Worm (Caenorhabditis elegans) whole organism, young adult: ENCODE results near the gene wah-1.

Source experiments
- F10E7.11 ChIP-seq: sonication (generic microtip); optimal IDR thresholded peaks from 2 replicates; lab custom pipeline; 2017; ENCODE audit warnings: mild to moderate bottlenecking, missing genetic modification characterization, moderate library complexity, missing compliant biosample characterization
- F39B2.1 ChIP-seq: fragments of 200-800 bp; sonication (Bioruptor generic); IDR thresholded peaks from 2 replicates; pipeline ENCODE4 v1.3.6; 2022; ENCODE audit warnings: missing genetic modification reagents, missing genetic modification characterization, missing compliant biosample characterization
- egrh-3 ChIP-seq: fragments of 200-800 bp; sonication (Bioruptor generic); IDR thresholded peaks from 2 replicates; pipeline ENCODE4 v1.3.6; 2022; ENCODE audit warnings: missing genetic modification reagents, missing genetic modification characterization, missing compliant biosample characterization
- ets-4 ChIP-seq: fragments of 200-800 bp; sonication (Bioruptor generic); optimal IDR thresholded peaks from 2 replicates; lab custom pipeline; 2018; ENCODE audit warnings: mild to moderate bottlenecking, missing genetic modification characterization, missing compliant biosample characterization
- hlh-12 ChIP-seq: sonication (generic microtip); optimal IDR thresholded peaks from 2 replicates; lab custom pipeline; 2016; ENCODE audit warnings: missing genetic modification characterization, missing compliant biosample characterization
- lag-1 ChIP-seq: fragments of 200-800 bp; sonication (Bioruptor generic); IDR thresholded peaks from 2 replicates; pipeline ENCODE4 v1.3.6; 2022; ENCODE audit warnings: missing genetic modification reagents, missing genetic modification characterization, missing compliant biosample characterization
- let-526 ChIP-seq: fragments of 200-800 bp; sonication (Bioruptor generic); IDR thresholded peaks from 2 replicates; pipeline ENCODE4 v1.3.6; 2022; ENCODE audit warnings: missing genetic modification reagents, missing genetic modification characterization, missing compliant biosample characterization
- nhr-90 ChIP-seq: sonication (generic microtip); optimal IDR thresholded peaks from 2 replicates; lab custom pipeline; 2016; ENCODE audit warnings: missing genotype, mild to moderate bottlenecking, missing genetic modification characterization, missing compliant biosample characterization

- TF ChIP-seq ets-4: no peak
- TF ChIP-seq egrh-3 (GFP tag; lab: Robert Waterston, UW): no peak
- no peak for TF ChIP-seq let-526 (GFP tag; lab: Robert Waterston, UW)
- TF ChIP-seq nhr-90 (tag; lab: Kevin White, UChicago): no peak
- TF ChIP-seq F39B2.1 (GFP tag; lab: Robert Waterston, UW): no peak
- no peak for TF ChIP-seq lag-1
- TF ChIP-seq hlh-12 (tag; lab: Kevin White, UChicago): no peak
- TF ChIP-seq F10E7.11 (tag; lab: Kevin White, UChicago): no peak
Observed at ce11 chrIII:11971342-11971741, 18.6 kb upstream of the wah-1 start, which contains the start of gene Y56A3A.28.
